Fruit fly (Drosophila melanogaster): ENCODE data around the gene Pdk1.

The Pdk1 gene

DNA sequence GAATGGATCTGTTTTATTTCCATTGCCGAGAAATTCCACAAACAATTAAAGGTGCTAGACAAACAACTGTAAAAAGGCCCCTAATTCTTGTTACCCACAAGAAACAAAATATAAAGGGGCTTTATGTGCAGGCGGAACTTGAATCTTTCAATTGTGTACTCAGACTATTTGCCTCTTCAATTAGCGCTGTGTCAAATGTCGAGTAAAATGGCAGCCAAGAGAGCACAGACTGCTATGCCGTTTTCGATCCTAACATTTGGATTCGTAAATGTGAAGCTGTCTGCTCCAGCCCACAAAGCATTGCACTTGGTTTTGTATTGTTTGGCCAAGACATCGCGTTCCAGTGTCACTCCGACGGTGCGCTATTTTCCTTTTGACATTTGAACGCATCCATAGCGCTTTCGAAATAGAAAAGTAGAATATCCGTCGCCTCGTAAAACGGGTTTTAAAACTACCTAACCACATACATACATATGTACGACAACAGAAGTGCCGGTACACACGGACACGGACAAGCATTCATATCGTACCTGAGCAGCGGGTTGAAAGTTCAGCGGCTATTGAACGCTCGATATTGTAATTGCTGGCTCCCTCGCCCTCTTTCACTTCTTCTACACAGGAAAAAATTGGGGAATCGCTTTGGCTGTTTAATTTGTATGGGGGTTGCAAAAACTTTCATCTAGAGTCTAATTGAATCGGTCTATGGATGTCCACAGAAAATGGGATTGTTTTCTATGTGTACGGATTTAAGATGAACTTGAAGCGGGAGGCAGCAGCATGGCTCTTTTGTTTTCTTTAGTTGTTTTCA lies 36.9 kb downstream of the Pdk1 start (continued):
- no peak for TF ChIP-seq CG12104 (GFP tag; optimal IDR thresholded peaks at IDR 0.05)
- TF ChIP-seq CG11695 (GFP tag; IDR thresholded peaks at IDR 0.05), result no peak
- TF ChIP-seq Sox100B (GFP tag; optimal IDR thresholded peaks at IDR 0.05), result no peak
- TF ChIP-seq ken (GFP tag; IDR thresholded peaks at IDR 0.05), result 0 out of 3 replicates have a peak, but pooled peaks have one; percentile 45
- TF ChIP-seq CG8281 (tag; optimal IDR thresholded peaks at IDR 0.05), result no peak
- no peak for TF ChIP-seq HLH4C (GFP tag; IDR thresholded peaks at IDR 0.05; ENCODE audit: partially characterized antibody)
- TF ChIP-seq Dbx (GFP tag; IDR thresholded peaks at IDR 0.05), result no peak
- no peak for TF ChIP-seq CG10431 (GFP tag; optimal IDR thresholded peaks at IDR 0.05)
- TF ChIP-seq CG17361 (GFP tag; IDR thresholded peaks at IDR 0.05), result no peak
- TF ChIP-seq Xbp1 (GFP tag; optimal IDR thresholded peaks at IDR 0.05), result peak; percentile 0
- no peak for TF ChIP-seq CG15479 (GFP tag; optimal IDR thresholded peaks at IDR 0.05)
- no peak for TF ChIP-seq Jarid2 (GFP tag; optimal IDR thresholded peaks at IDR 0.05)

DNA sequence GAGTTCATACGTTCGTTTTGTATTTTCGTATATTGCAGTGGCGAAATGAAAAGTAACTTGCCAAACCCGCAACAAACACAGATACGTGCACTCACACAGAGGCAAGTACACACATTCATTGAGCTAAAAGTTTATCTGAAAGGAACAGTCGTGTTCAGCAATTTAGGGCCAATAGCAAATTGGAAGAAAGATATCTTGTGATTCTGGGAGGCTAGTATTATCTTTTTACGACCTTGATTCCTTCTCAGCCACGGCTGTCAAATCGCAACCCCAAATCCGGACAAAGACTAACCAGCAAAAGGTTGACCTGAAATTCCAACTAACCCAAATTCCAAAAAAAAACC lies 37.5 kb downstream of the Pdk1 start:
- 0 out of 2 replicates have a peak, but pooled peaks have one; percentile 43 for TF ChIP-seq CG11696 (GFP tag; IDR thresholded peaks at IDR 0.05)
- TF ChIP-seq sens (GFP tag), result peak; percentile 8
- 0 out of 3 replicates have a peak, but pooled peaks have one; percentile 2 for TF ChIP-seq row (GFP tag; IDR thresholded peaks at IDR 0.05)
- peak; percentile 3 for TF ChIP-seq YL-1 (GFP tag; optimal IDR thresholded peaks at IDR 0.05)
- no peak for TF ChIP-seq odd (GFP tag; optimal IDR thresholded peaks at IDR 0.05)
- no peak for TF ChIP-seq CG18262 (tag; optimal IDR thresholded peaks at IDR 0.05)
- TF ChIP-seq ara (GFP tag; IDR thresholded peaks at IDR 0.05), result 0 out of 2 replicates have a peak, but pooled peaks have one; percentile 2
- no peak for TF ChIP-seq C15 (GFP tag; IDR thresholded peaks at IDR 0.05)
- no peak for TF ChIP-seq esg (GFP tag; conservative IDR thresholded peaks at IDR 0.05)
- TF ChIP-seq CG11093 (GFP tag; IDR thresholded peaks at IDR 0.05), result no peak
- no peak for TF ChIP-seq CG12942 (GFP tag; optimal IDR thresholded peaks at IDR 0.05)
- no peak for TF ChIP-seq lmd (GFP tag; IDR thresholded peaks at IDR 0.05)

DNA sequence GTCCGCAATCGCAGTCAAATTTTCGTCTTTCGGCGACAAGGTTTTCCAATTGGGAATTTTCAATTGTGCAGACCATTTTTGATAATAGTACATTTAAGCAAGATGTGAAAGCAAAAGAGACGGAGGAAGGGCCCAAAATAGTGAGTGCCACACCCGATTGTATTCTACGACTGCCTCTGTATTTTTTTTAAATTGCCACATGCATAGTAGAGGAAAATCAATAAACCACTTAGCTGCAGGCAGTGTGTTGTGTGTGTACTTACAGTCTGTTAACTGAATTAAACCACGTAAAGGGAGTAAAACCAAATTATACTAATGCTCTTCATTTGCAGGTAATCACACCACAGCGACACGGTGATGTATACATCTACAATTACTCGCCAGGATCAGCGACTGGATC lies 42.5 kb downstream of the Pdk1 start:
- TF ChIP-seq vnd (GFP tag; IDR thresholded peaks at IDR 0.05; ENCODE audit: partially characterized antibody) (no peak), CG10366 (GFP tag; IDR thresholded peaks at IDR 0.05) (no peak), MBD-R2 (GFP tag; IDR thresholded peaks at IDR 0.05) (0 out of 2 replicates have a peak, but pooled peaks have one; percentile 21), insv (GFP tag; optimal IDR thresholded peaks at IDR 0.05) (peak in 1 of 2 experiments; percentile 77), Elba2 (GFP tag; optimal IDR thresholded peaks at IDR 0.05) (peak; percentile 17), Sry-β (GFP tag; optimal IDR thresholded peaks at IDR 0.05) (no peak), onecut (GFP tag; IDR thresholded peaks at IDR 0.05) (peak; percentile 90), mirr (GFP tag; optimal IDR thresholded peaks at IDR 0.05) (no peak)

DNA sequence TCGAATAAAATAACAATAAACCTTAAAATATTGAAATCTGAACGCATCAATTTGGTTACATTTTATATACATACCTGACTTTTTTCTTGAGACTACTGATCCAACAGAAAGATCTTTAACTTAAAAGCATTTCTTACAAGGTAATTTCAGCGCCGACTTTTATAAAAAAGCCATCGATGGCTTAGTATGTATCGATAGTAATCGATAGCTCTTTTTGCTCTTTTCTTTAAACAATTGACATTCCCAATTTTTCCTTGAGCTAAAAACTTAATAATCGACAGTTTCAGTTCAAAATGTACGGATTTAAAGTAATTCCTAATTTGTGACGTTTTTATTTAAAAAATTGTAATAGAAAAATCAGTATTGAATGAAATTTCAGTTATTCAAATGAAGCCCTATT lies 45.3 kb downstream of the Pdk1 start:
- TF ChIP-seq CG3065 (GFP tag; optimal IDR thresholded peaks at IDR 0.05), result no peak
- no peak for TF ChIP-seq az2 (GFP tag; optimal IDR thresholded peaks at IDR 0.05)
- no peak for TF ChIP-seq al (GFP tag; IDR thresholded peaks at IDR 0.05)
- TF ChIP-seq Sox100B (GFP tag; optimal IDR thresholded peaks at IDR 0.05), result no peak
- peak; percentile 71 for TF ChIP-seq stwl (tag; optimal IDR thresholded peaks at IDR 0.05)
- no peak for TF ChIP-seq Hr3 (GFP tag; optimal IDR thresholded peaks at IDR 0.05)
- TF ChIP-seq CG1603 (tag; optimal IDR thresholded peaks at IDR 0.05), result peak; percentile 36
- no peak for TF ChIP-seq CG10431 (GFP tag; optimal IDR thresholded peaks at IDR 0.05)
- peak; percentile 1 for TF ChIP-seq CG10147 (GFP tag; optimal IDR thresholded peaks at IDR 0.05)
- no peak for TF ChIP-seq sima (GFP tag; optimal IDR thresholded peaks at IDR 0.05)
- no peak for TF ChIP-seq NK7.1 (GFP tag; optimal IDR thresholded peaks at IDR 0.05)
- peak; percentile 86 for TF ChIP-seq CG2116 (GFP tag; optimal IDR thresholded peaks at IDR 0.05)
- peak; percentile 20 for TF ChIP-seq Fer1 (GFP tag; optimal IDR thresholded peaks at IDR 0.05)
- TF ChIP-seq CG14710 (tag; optimal IDR thresholded peaks at IDR 0.05), result peak; percentile 35
- TF ChIP-seq CG3847 (GFP tag; IDR thresholded peaks at IDR 0.05), result no peak
- TF ChIP-seq Dek (tag; optimal IDR thresholded peaks at IDR 0.05), result no peak
- peak; percentile 93 for TF ChIP-seq unc-4 (GFP tag; IDR thresholded peaks at IDR 0.05; ENCODE audit: partially characterized antibody)

Data from whole organism, embryonic.